Worm (Caenorhabditis elegans): ENCODE results near the gene srw-145.

DNA sequence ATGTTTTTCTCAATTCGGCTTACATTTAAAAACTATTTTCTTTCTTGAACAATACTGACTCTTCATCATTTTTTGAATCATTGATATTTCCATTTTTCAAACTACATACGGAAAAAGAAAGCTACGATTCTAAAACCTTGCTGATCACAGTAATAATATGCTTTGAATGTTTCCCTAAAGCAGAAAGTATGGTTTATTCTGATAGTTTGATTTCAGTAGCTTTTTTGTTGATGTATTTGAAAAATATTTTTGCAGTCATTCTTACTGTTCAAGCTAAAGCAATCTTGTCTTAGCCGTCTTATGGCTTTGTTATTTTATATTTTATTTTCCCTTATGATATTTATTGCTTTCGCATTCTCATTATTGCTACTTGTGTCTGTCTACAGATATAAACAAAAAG is 7.4 kb upstream of the srw-145 start, which contains the start of gene srxa-13:
- no peak for TF ChIP-seq tra-4 (tag; optimal IDR thresholded peaks at IDR 0.05)
- no peak for TF ChIP-seq ama-1 (optimal IDR thresholded peaks at IDR 0.05)
- TF ChIP-seq hnd-1 (tag; optimal IDR thresholded peaks at IDR 0.05), result no peak
- no peak for TF ChIP-seq flt-1 (GFP tag; IDR thresholded peaks at IDR 0.05)
- TF ChIP-seq aly-1 (tag; optimal IDR thresholded peaks at IDR 0.05), result no peak
- no peak for TF ChIP-seq pes-1 (GFP tag; IDR thresholded peaks at IDR 0.05)
- no peak for TF ChIP-seq tbx-37 (GFP tag; conservative IDR thresholded peaks at IDR 0.05)
- no peak for TF ChIP-seq F13C5.2 (tag; optimal IDR thresholded peaks at IDR 0.05)
- TF ChIP-seq tbx-11 (GFP tag; IDR thresholded peaks at IDR 0.05), result no peak
